Worm (Caenorhabditis elegans) whole organism, young adult: ENCODE measurements around the gene H01M10.1.

Experiments used
- B0019.2 ChIP-seq: fragments of 200-800 bp; sonication (Bioruptor generic); conservative IDR thresholded peaks from 2 replicates; pipeline ENCODE4 v1.3.6; 2022; ENCODE audit warnings: missing genetic modification reagents, missing genetic modification characterization, missing compliant biosample characterization
- B0035.1 ChIP-seq: sonication (generic microtip); optimal IDR thresholded peaks from 2 replicates; lab custom pipeline; 2016; ENCODE audit warnings: missing genetic modification characterization, mild to moderate bottlenecking, missing compliant biosample characterization, missing genotype, missing genetic modification reagents
- B0336.3 ChIP-seq: fragments of 200-800 bp; sonication (Bioruptor generic); IDR thresholded peaks from 2 replicates; pipeline ENCODE4 v1.3.6; 2022; ENCODE audit warnings: missing genetic modification characterization, missing compliant biosample characterization
- C17E4.6 ChIP-seq: fragments of 200-800 bp; sonication (Bioruptor generic); IDR thresholded peaks from 2 replicates; pipeline ENCODE4 v1.3.6; 2022; ENCODE audit warnings: missing genetic modification reagents, missing genetic modification characterization, missing compliant biosample characterization
- F10E7.11 ChIP-seq: sonication (generic microtip); optimal IDR thresholded peaks from 2 replicates; lab custom pipeline; 2017; ENCODE audit warnings: mild to moderate bottlenecking, missing genetic modification characterization, moderate library complexity, missing compliant biosample characterization
- F22D6.2 ChIP-seq: sonication (generic microtip); optimal IDR thresholded peaks from 2 replicates; lab custom pipeline; 2016; ENCODE audit warnings: mild to moderate bottlenecking, missing genetic modification characterization, missing compliant biosample characterization
- F23B12.7 ChIP-seq: sonication (generic microtip); optimal IDR thresholded peaks from 2 replicates; lab custom pipeline; 2017; ENCODE audit warnings: missing genetic modification characterization, mild to moderate bottlenecking, missing compliant biosample characterization, antibody characterized with exemption, moderate library complexity; ENCODE audit not compliant: insufficient read depth
- F37B4.10 ChIP-seq: fragments of 200-800 bp; sonication (Bioruptor generic); IDR thresholded peaks from 2 replicates; pipeline ENCODE4 v1.3.6; 2022; ENCODE audit warnings: missing genetic modification characterization, missing compliant biosample characterization
- F57C9.4 ChIP-seq: sonication (generic microtip); optimal IDR thresholded peaks from 2 replicates; lab custom pipeline; 2017; ENCODE audit warnings: mild to moderate bottlenecking, missing genetic modification characterization, missing compliant biosample characterization
- K11D2.4 ChIP-seq: fragments of 200-800 bp; sonication (Bioruptor generic); IDR thresholded peaks from 2 replicates; pipeline ENCODE4 v1.3.6; 2022; ENCODE audit warnings: missing genetic modification reagents, missing genetic modification characterization, missing compliant biosample characterization
- athp-1 ChIP-seq: sonication (generic microtip); optimal IDR thresholded peaks from 2 replicates; lab custom pipeline; 2017; ENCODE audit warnings: mild to moderate bottlenecking, missing genetic modification characterization, missing compliant biosample characterization
- bed-1 ChIP-seq: fragments of 200-800 bp; sonication (Bioruptor generic); IDR thresholded peaks from 2 replicates; pipeline ENCODE4 v1.3.6; 2022; ENCODE audit warnings: missing genetic modification reagents, missing genetic modification characterization, missing compliant biosample characterization
- bed-2 ChIP-seq: fragments of 200-800 bp; sonication (Bioruptor generic); IDR thresholded peaks from 2 replicates; pipeline ENCODE4 v1.3.6; 2022; ENCODE audit warnings: missing genetic modification reagents, missing genetic modification characterization, missing compliant biosample characterization
- ccch-3 ChIP-seq: fragments of 200-800 bp; sonication (Bioruptor generic); optimal IDR thresholded peaks from 2 replicates; lab custom pipeline; 2018; ENCODE audit warnings: mild to moderate bottlenecking, missing genetic modification characterization, missing compliant biosample characterization
- cebp-2 ChIP-seq: fragments of 200-800 bp; sonication (Bioruptor generic); IDR thresholded peaks from 2 replicates; pipeline ENCODE4 v1.3.6; 2022; ENCODE audit warnings: missing genetic modification characterization, missing compliant biosample characterization
- ceh-27 ChIP-seq: fragments of 200-800 bp; sonication (Bioruptor generic); optimal IDR thresholded peaks from 2 replicates; lab custom pipeline; 2018; ENCODE audit warnings: mild to moderate bottlenecking, missing genetic modification characterization, moderate library complexity, missing compliant biosample characterization
- ceh-79 ChIP-seq: sonication (generic microtip); optimal IDR thresholded peaks from 2 replicates; lab custom pipeline; 2017; ENCODE audit warnings: mild to moderate bottlenecking, missing genetic modification characterization, missing compliant biosample characterization
- ceh-91 ChIP-seq: fragments of 200-800 bp; sonication (Bioruptor generic); IDR thresholded peaks from 2 replicates; pipeline ENCODE4 v1.3.6; 2022; ENCODE audit warnings: missing genetic modification reagents, missing genetic modification characterization, missing compliant biosample characterization
- chd-7 ChIP-seq: sonication (generic microtip); optimal IDR thresholded peaks from 2 replicates; lab custom pipeline; 2016; ENCODE audit warnings: mild to moderate bottlenecking, missing genetic modification characterization, moderate library complexity, missing compliant biosample characterization
- dpl-1 ChIP-seq: fragments of 150-350 bp; optimal IDR thresholded peaks from 2 replicates; lab custom pipeline; 2014; ENCODE audit warnings: missing biosample characterization, missing genetic modification reagents, missing genetic modification characterization
- efl-1 ChIP-seq: fragments of 150-350 bp; optimal IDR thresholded peaks from 2 replicates; lab custom pipeline; 2014; ENCODE audit warnings: missing biosample characterization, missing genetic modification reagents, missing genetic modification characterization
- egrh-3 ChIP-seq: fragments of 200-800 bp; sonication (Bioruptor generic); IDR thresholded peaks from 2 replicates; pipeline ENCODE4 v1.3.6; 2022; ENCODE audit warnings: missing genetic modification reagents, missing genetic modification characterization, missing compliant biosample characterization
- ekl-4 ChIP-seq: fragments of 200-800 bp; sonication (Bioruptor generic); IDR thresholded peaks from 2 replicates; pipeline ENCODE4 v1.3.6; 2022; ENCODE audit warnings: missing genetic modification reagents, missing genetic modification characterization, missing compliant biosample characterization
- him-1 ChIP-seq: sonication (generic microtip); optimal IDR thresholded peaks from 2 replicates; lab custom pipeline; 2016; ENCODE audit warnings: missing genotype, missing genetic modification reagents, missing genetic modification characterization, missing compliant biosample characterization
- hlh-12 ChIP-seq: sonication (generic microtip); optimal IDR thresholded peaks from 2 replicates; lab custom pipeline; 2016; ENCODE audit warnings: missing genetic modification characterization, missing compliant biosample characterization
- hsf-1 ChIP-seq: fragments of 200-800 bp; sonication (Bioruptor generic); IDR thresholded peaks from 2 replicates; pipeline ENCODE4 v1.3.6; 2022; ENCODE audit warnings: missing genetic modification reagents, missing genetic modification characterization, missing compliant biosample characterization
- lag-1 ChIP-seq: fragments of 200-800 bp; sonication (Bioruptor generic); IDR thresholded peaks from 2 replicates; pipeline ENCODE4 v1.3.6; 2022; ENCODE audit warnings: missing genetic modification reagents, missing genetic modification characterization, missing compliant biosample characterization
- lin-54 ChIP-seq: fragments of 200-800 bp; sonication (Bioruptor generic); optimal IDR thresholded peaks from 2 replicates; lab custom pipeline; 2018; ENCODE audit warnings: mild to moderate bottlenecking, missing genetic modification characterization, missing compliant biosample characterization
- lir-1 ChIP-seq: fragments of 200-800 bp; sonication (Bioruptor generic); conservative IDR thresholded peaks from 2 replicates; pipeline ENCODE4 v1.3.6; 2022; ENCODE audit warnings: missing genetic modification reagents, missing genetic modification characterization, missing compliant biosample characterization
- lsl-1 ChIP-seq: fragments of 200-800 bp; sonication (Bioruptor generic); optimal IDR thresholded peaks from 2 replicates; lab custom pipeline; 2018; ENCODE audit warnings: mild to moderate bottlenecking, missing genetic modification characterization, moderate library complexity, missing compliant biosample characterization
- lsy-27 ChIP-seq: sonication (generic microtip); optimal IDR thresholded peaks from 2 replicates; lab custom pipeline; 2017; ENCODE audit warnings: missing genetic modification characterization, mild to moderate bottlenecking, missing compliant biosample characterization, antibody characterized with exemption, missing genotype, borderline replicate concordance; ENCODE audit not compliant: insufficient read depth
- mel-28 ChIP-seq: sonication (generic microtip); optimal IDR thresholded peaks from 2 replicates; lab custom pipeline; 2016; ENCODE audit warnings: borderline replicate concordance, mild to moderate bottlenecking, missing genetic modification characterization, missing compliant biosample characterization
- nfyb-1 ChIP-seq: fragments of 200-800 bp; sonication (Bioruptor generic); IDR thresholded peaks from 2 replicates; pipeline ENCODE4 v1.3.6; 2022; ENCODE audit warnings: missing genetic modification reagents, missing genetic modification characterization, missing compliant biosample characterization
- nhr-80 ChIP-seq: sonication (generic microtip); optimal IDR thresholded peaks from 2 replicates; lab custom pipeline; 2016; ENCODE audit warnings: missing genetic modification characterization, missing compliant biosample characterization
- rcor-1 ChIP-seq: fragments of 200-800 bp; sonication (Bioruptor generic); IDR thresholded peaks from 2 replicates; pipeline ENCODE4 v1.3.6; 2022; ENCODE audit warnings: missing genetic modification reagents, missing genetic modification characterization, missing compliant biosample characterization
- sdz-38 ChIP-seq: sonication (generic microtip); optimal IDR thresholded peaks from 2 replicates; lab custom pipeline; 2016; ENCODE audit warnings: missing genotype, missing genetic modification characterization, missing compliant biosample characterization
- sea-2 ChIP-seq: fragments of 200-800 bp; sonication (Bioruptor generic); IDR thresholded peaks from 2 replicates; pipeline ENCODE4 v1.3.6; 2022; ENCODE audit warnings: missing genetic modification characterization, missing compliant biosample characterization
- snpc-1.1 ChIP-seq: sonication (generic microtip); optimal IDR thresholded peaks from 2 replicates; lab custom pipeline; 2017; ENCODE audit warnings: missing genetic modification characterization, mild to moderate bottlenecking, missing compliant biosample characterization, antibody characterized with exemption, moderate library complexity, missing genotype, missing genetic modification reagents; ENCODE audit not compliant: insufficient read depth
- snpc-3.4 ChIP-seq: sonication (generic microtip); optimal IDR thresholded peaks from 2 replicates; lab custom pipeline; 2017; ENCODE audit warnings: missing genetic modification characterization, mild to moderate bottlenecking, missing compliant biosample characterization, antibody characterized with exemption, moderate library complexity, missing genotype, missing genetic modification reagents
- somi-1 ChIP-seq: fragments of 200-800 bp; sonication (Bioruptor generic); optimal IDR thresholded peaks from 2 replicates; lab custom pipeline; 2018; ENCODE audit warnings: mild to moderate bottlenecking, missing genetic modification characterization, missing compliant biosample characterization
- unc-130 ChIP-seq: sonication (generic microtip); optimal IDR thresholded peaks from 2 replicates; lab custom pipeline; 2016; ENCODE audit warnings: missing genetic modification reagents, missing genetic modification characterization, missing compliant biosample characterization
- zfh-2 ChIP-seq: fragments of 200-800 bp; sonication (Bioruptor generic); conservative IDR thresholded peaks from 2 replicates; pipeline ENCODE4 v1.3.6; 2022; ENCODE audit warnings: missing genetic modification reagents, missing genetic modification characterization, missing compliant biosample characterization
- ztf-18 ChIP-seq: sonication (generic microtip); optimal IDR thresholded peaks from 2 replicates; lab custom pipeline; 2016; ENCODE audit warnings: missing genotype, mild to moderate bottlenecking, missing genetic modification characterization, missing compliant biosample characterization
- ztf-22 ChIP-seq: fragments of 200-800 bp; sonication (Bioruptor generic); optimal IDR thresholded peaks from 2 replicates; lab custom pipeline; 2018; ENCODE audit warnings: mild to moderate bottlenecking, missing genetic modification characterization, moderate library complexity, missing compliant biosample characterization
- ztf-26 ChIP-seq: sonication (generic microtip); optimal IDR thresholded peaks from 2 replicates; lab custom pipeline; 2017; ENCODE audit warnings: missing genetic modification characterization, missing compliant biosample characterization
- ztf-28 ChIP-seq: fragments of 200-800 bp; sonication (Bioruptor generic); IDR thresholded peaks from 2 replicates; pipeline ENCODE4 v1.3.6; 2022; ENCODE audit warnings: missing genetic modification reagents, missing genetic modification characterization, missing compliant biosample characterization
- ztf-3 ChIP-seq: fragments of 200-800 bp; sonication (Bioruptor generic); optimal IDR thresholded peaks from 2 replicates; lab custom pipeline; 2018; ENCODE audit warnings: mild to moderate bottlenecking, missing genetic modification characterization, missing compliant biosample characterization
- ztf-6 ChIP-seq: fragments of 200-800 bp; sonication (Bioruptor generic); IDR thresholded peaks from 2 replicates; pipeline ENCODE4 v1.3.6; 2022; ENCODE audit warnings: missing genetic modification reagents, missing genetic modification characterization, missing compliant biosample characterization

Gene H01M10.1

ce11 chrX:2532357-2532756 lies 48.0 kb downstream of the H01M10.1 start, which contains the start of gene tbc-12:
TSS of gene tbc-12 (minus strand) at chrX:2532457.
- TF ChIP-seq ceh-27 (GFP tag; lab: Kevin White, UChicago) (no peak), athp-1 (tag; lab: Kevin White, UChicago) (no peak), B0019.2 (GFP tag; lab: Robert Waterston, UW) (no peak), ekl-4 (GFP tag; lab: Robert Waterston, UW) (no peak), snpc-3.4 (tag; lab: Kevin White, UChicago) (no peak), rcor-1 (GFP tag; lab: Robert Waterston, UW) (no peak), ceh-79 (tag; lab: Kevin White, UChicago) (no peak), ztf-3 (no peak), sea-2 (no peak), ztf-6 (no peak), lsl-1 (GFP tag; lab: Kevin White, UChicago) (no peak), lir-1 (GFP tag; lab: Robert Waterston, UW) (no peak), chd-7 (no peak), ceh-91 (GFP tag; lab: Robert Waterston, UW) (no peak), ccch-3 (no peak), ztf-18 (tag; lab: Kevin White, UChicago) (no peak), snpc-1.1 (tag; lab: Kevin White, UChicago) (no peak)

- TF ChIP-seq cebp-2 (GFP tag; lab: Robert Waterston, UW) = 0 out of 2 replicates have a peak, but pooled peaks have one; percentile 12
- no peak for TF ChIP-seq mel-28 (tag; lab: Kevin White, UChicago)
- TF ChIP-seq nhr-80 (tag; lab: Kevin White, UChicago) = peak; percentile 40
- no peak for TF ChIP-seq dpl-1
- TF ChIP-seq lin-54 (GFP tag; lab: Kevin White, UChicago) = peak; percentile 44
- peak; percentile 57 for TF ChIP-seq him-1 (tag; lab: Kevin White, UChicago)
- TF ChIP-seq F22D6.2 (tag; lab: Kevin White, UChicago) = no peak
- TF ChIP-seq ztf-28 (GFP tag; lab: Robert Waterston, UW) = 0 out of 2 replicates have a peak, but pooled peaks have one; percentile 42
- peak; percentile 13 for TF ChIP-seq unc-130 (GFP tag; lab: Kevin White, UChicago)
- TF ChIP-seq efl-1 = no peak
- TF ChIP-seq chd-7 = peak; percentile 63
- no peak for TF ChIP-seq B0336.3
- TF ChIP-seq hsf-1 = no peak
- no peak for TF ChIP-seq K11D2.4
- TF ChIP-seq F10E7.11 (tag; lab: Kevin White, UChicago) = no peak
- TF ChIP-seq lsy-27 = no peak
- no peak for TF ChIP-seq egrh-3 (GFP tag; lab: Robert Waterston, UW)
- no peak for TF ChIP-seq zfh-2 (GFP tag; lab: Robert Waterston, UW)
- TF ChIP-seq somi-1 (GFP tag; lab: Kevin White, UChicago) = no peak
- TF ChIP-seq B0035.1 (tag; lab: Kevin White, UChicago) = peak; percentile 16
- TF ChIP-seq lag-1 (GFP tag; lab: Robert Waterston, UW) = no peak
- TF ChIP-seq ccch-3 = no peak
- TF ChIP-seq bed-1 (GFP tag; lab: Robert Waterston, UW) = no peak
- no peak for TF ChIP-seq F37B4.10
- TF ChIP-seq F23B12.7 (tag; lab: Kevin White, UChicago) = peak; percentile 19
- TF ChIP-seq F57C9.4 (tag; lab: Kevin White, UChicago) = no peak
- TF ChIP-seq sdz-38 (tag; lab: Kevin White, UChicago) = no peak
- peak; percentile 27 for TF ChIP-seq ztf-26
- peak; percentile 65 for TF ChIP-seq ztf-18 (tag; lab: Kevin White, UChicago)
- no peak for TF ChIP-seq C17E4.6
- peak; percentile 87 for TF ChIP-seq nfyb-1 (GFP tag; lab: Robert Waterston, UW)
- TF ChIP-seq hlh-12 = no peak
- no peak for TF ChIP-seq bed-2
- peak; percentile 40 for TF ChIP-seq ztf-22 (GFP tag; lab: Kevin White, UChicago)
These were observed 49.1 kb downstream of the H01M10.1 start for ce11 chrX:2531276-2531675.
